Fruit fly (Drosophila melanogaster): ENCODE measurements around the gene Con.

Con gene

DNA sequence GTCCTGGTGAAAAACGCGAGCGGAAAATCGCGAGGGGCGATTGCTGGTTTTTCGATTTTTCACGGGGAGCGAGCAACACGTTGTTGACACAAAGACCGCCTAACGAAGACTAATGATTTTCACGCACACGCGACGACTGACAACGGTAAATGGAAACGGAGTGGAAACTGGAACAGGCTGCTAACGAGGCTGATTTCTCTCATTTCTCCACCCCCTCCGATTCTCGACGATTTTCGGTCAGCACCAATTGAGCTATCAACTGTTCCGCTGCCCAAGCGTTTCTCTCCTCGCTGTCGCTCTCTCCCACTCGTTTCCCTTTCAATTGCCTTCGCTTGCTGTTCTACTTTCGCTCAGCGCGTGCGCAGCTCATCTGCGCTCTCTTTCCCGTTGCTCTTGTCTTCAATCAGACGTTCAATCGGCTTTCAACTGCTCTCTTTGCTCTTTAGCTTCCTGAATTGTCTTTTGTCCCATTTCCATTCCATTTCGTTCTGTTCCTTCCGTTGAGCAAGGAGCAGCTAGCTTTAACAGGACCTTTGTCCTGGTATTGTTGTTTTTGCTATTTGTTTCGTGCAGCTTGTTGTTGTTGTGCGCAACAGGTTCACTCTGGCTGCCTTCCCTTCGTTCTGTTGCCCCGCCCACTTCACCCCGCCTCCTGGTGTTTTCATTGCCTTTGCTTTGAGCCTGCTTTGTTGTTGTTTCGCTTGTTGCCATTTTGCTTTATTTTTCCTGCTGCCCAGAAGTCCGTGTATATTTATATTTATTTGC, 102.6 kb downstream of the Con start (continued):
- TF ChIP-seq CG4360 (GFP tag; IDR thresholded peaks at IDR 0.05), result peak; percentile 98
- no peak for TF ChIP-seq CG11085 (GFP tag; IDR thresholded peaks at IDR 0.05)
- TF ChIP-seq D19B (GFP tag; optimal IDR thresholded peaks at IDR 0.05), result no peak
- TF ChIP-seq vvl (GFP tag; IDR thresholded peaks at IDR 0.05), result 0 out of 2 replicates have a peak, but pooled peaks have one; percentile 16
- no peak for TF ChIP-seq Asciz (GFP tag; optimal IDR thresholded peaks at IDR 0.05)
- TF ChIP-seq Ptx1 (GFP tag; IDR thresholded peaks at IDR 0.05), result no peak
- no peak for TF ChIP-seq ac (GFP tag; optimal IDR thresholded peaks at IDR 0.05)
- peak; percentile 79 for TF ChIP-seq Deaf1 (tag; optimal IDR thresholded peaks at IDR 0.05)
- peak; percentile 25 for TF ChIP-seq stwl (tag; optimal IDR thresholded peaks at IDR 0.05)
- no peak for TF ChIP-seq nmo (GFP tag; optimal IDR thresholded peaks at IDR 0.05)
- TF ChIP-seq gsb-n (tag; optimal IDR thresholded peaks at IDR 0.05), result peak; percentile 24
- 0 out of 2 replicates have a peak, but pooled peaks have one; percentile 6 for TF ChIP-seq crol (GFP tag; IDR thresholded peaks at IDR 0.05)
- TF ChIP-seq CG6654 (GFP tag; optimal IDR thresholded peaks at IDR 0.05), result no peak
- peak; percentile 99 for TF ChIP-seq pfk (GFP tag; optimal IDR thresholded peaks at IDR 0.05)
- no peak for TF ChIP-seq bab2 (GFP tag; optimal IDR thresholded peaks at IDR 0.05)
- peak; percentile 50; the same call in 1 of the 2 replicates for TF ChIP-seq CG42726 (GFP tag; IDR thresholded peaks at IDR 0.05; ENCODE audit: partially characterized antibody)
- TF ChIP-seq prd (optimal IDR thresholded peaks at IDR 0.05), result no peak
- 0 out of 3 replicates have a peak, but pooled peaks have one; percentile 4 for TF ChIP-seq prd (GFP tag; IDR thresholded peaks at IDR 0.05)
- TF ChIP-seq Ets65A (GFP tag), result peak; percentile 72
- peak; percentile 90 for TF ChIP-seq ewg (GFP tag; optimal IDR thresholded peaks at IDR 0.05)
- peak; percentile 3 for TF ChIP-seq zf30C (GFP tag; optimal IDR thresholded peaks at IDR 0.05)
- peak; percentile 51 for TF ChIP-seq cad (GFP tag; optimal IDR thresholded peaks at IDR 0.05)
- TF ChIP-seq CG12744 (GFP tag; optimal IDR thresholded peaks at IDR 0.05), result no peak
- no peak for TF ChIP-seq NC2β (GFP tag; optimal IDR thresholded peaks at IDR 0.05)
- TF ChIP-seq Fer1 (GFP tag; optimal IDR thresholded peaks at IDR 0.05), result peak; percentile 24
- TF ChIP-seq grau (tag; optimal IDR thresholded peaks at IDR 0.05), result no peak
- no peak for TF ChIP-seq HLH3B (GFP tag; IDR thresholded peaks at IDR 0.05)
- TF ChIP-seq az2 (GFP tag; optimal IDR thresholded peaks at IDR 0.05), result no peak
- TF ChIP-seq lov (optimal IDR thresholded peaks at IDR 0.05), result no peak
- TF ChIP-seq lov (GFP tag; IDR thresholded peaks at IDR 0.05), result 0 out of 3 replicates have a peak, but pooled peaks have one; percentile 52
- TF ChIP-seq CG34422 (GFP tag; IDR thresholded peaks at IDR 0.05), result peak; percentile 38; the same call in 1 of the 3 replicates
- peak; percentile 6 for TF ChIP-seq CG1529 (GFP tag; optimal IDR thresholded peaks at IDR 0.05)
- peak; percentile 25 for TF ChIP-seq Kr (GFP tag; optimal IDR thresholded peaks at IDR 0.05)
- no peak for TF ChIP-seq dm (GFP tag; optimal IDR thresholded peaks at IDR 0.05)
- no peak for TF ChIP-seq trh (GFP tag; optimal IDR thresholded peaks at IDR 0.05)
- TF ChIP-seq bbx (GFP tag; IDR thresholded peaks at IDR 0.05; ENCODE audit: partially characterized antibody), result 0 out of 2 replicates have a peak, but pooled peaks have one; percentile 32
- no peak for TF ChIP-seq vnd (GFP tag; IDR thresholded peaks at IDR 0.05; ENCODE audit: partially characterized antibody)
- TF ChIP-seq Blimp-1 (GFP tag; optimal IDR thresholded peaks at IDR 0.05), result peak; percentile 65
- TF ChIP-seq Meics (GFP tag; optimal IDR thresholded peaks at IDR 0.05), result no peak
- TF ChIP-seq CG31441 (GFP tag; IDR thresholded peaks at IDR 0.05), result 0 out of 2 replicates have a peak, but pooled peaks have one; percentile 7
- peak; percentile 35; the same call in 1 of the 3 replicates for TF ChIP-seq zen2 (GFP tag; IDR thresholded peaks at IDR 0.05; ENCODE audit: partially characterized antibody)
- peak; percentile 41; the same call in 1 of the 2 replicates for TF ChIP-seq sob (GFP tag; IDR thresholded peaks at IDR 0.05)
- no peak for TF ChIP-seq CG34376 (GFP tag; optimal IDR thresholded peaks at IDR 0.05)
- no peak for TF ChIP-seq CG3847 (GFP tag; IDR thresholded peaks at IDR 0.05)
- no peak for TF ChIP-seq dysf (GFP tag; IDR thresholded peaks at IDR 0.05)
- 0 out of 2 replicates have a peak, but pooled peaks have one; percentile 10 for TF ChIP-seq CG13287 (GFP tag; IDR thresholded peaks at IDR 0.05; ENCODE audit: partially characterized antibody)
- peak; percentile 12 for TF ChIP-seq hkb (optimal IDR thresholded peaks at IDR 0.05)
- no peak for TF ChIP-seq hkb (GFP tag; IDR thresholded peaks at IDR 0.05)
- 0 out of 2 replicates have a peak, but pooled peaks have one; percentile 19 for TF ChIP-seq Bgb (GFP tag; IDR thresholded peaks at IDR 0.05; ENCODE audit: partially characterized antibody)

All from whole organism, embryonic.